Fruit fly (Drosophila melanogaster) whole organism: Measurements from ENCODE around the gene CG13390.

ENCODE experiments used
- Dll ChIP-seq: fragments of >200 bp; optimal IDR thresholded peaks from 2 replicates; lab custom pipeline; 2017
- EcR ChIP-seq, 2 experiments: fragments of >200 bp; optimal IDR thresholded peaks; 2 replicates each; lab custom pipeline; 2017; ENCODE audit warnings: missing biosample characterization in 2 of 2, missing genetic modification characterization in 2 of 2, missing genetic modification reagents in 2 of 2
- pan ChIP-seq: fragments of >200 bp; optimal IDR thresholded peaks from 2 replicates; lab custom pipeline; 2017
- usp ChIP-seq: fragments of >200 bp; optimal IDR thresholded peaks from 2 replicates; lab custom pipeline; 2017; ENCODE audit warnings: missing biosample characterization, missing genetic modification characterization, mixed read lengths

DNA sequence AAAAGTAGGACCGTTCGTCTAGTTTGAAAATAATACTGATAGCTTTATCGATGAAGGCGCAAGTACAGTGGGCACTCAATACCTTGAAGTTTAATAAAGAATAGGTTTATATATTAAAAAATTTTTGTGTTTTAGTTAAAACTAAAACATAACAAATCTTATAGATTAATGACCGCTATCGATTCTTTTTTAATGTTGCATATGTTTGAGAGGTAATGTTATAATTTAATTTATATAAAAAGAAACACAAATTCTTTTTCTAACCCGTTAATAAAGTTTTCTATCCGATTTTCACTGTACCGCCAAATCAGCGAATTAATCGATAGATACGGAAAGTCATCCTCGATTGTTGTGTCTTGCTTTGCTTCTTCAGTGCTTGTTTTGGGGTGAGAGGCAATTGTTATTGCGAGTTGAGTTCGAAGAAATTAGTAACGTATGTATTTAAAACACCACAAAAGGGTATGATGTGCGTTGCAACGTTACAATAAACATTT is 7.6 kb upstream of the CG13390 start, which contains the start of the genes Dad1 and CG13384:
- TF ChIP-seq EcR (GFP tag; optimal IDR thresholded peaks at IDR 0.05; lab: Kevin White, UChicago) (no peak), Dll (no peak), pan (lab: Kevin White, UChicago) (no peak), usp (no peak)
